Worm (Caenorhabditis elegans): ENCODE results near the gene toc-1.

ce11 chrIII:5290230-5290629 is 15.2 kb downstream of the toc-1 start:
- no peak for TF ChIP-seq W03F9.2 (tag; optimal IDR thresholded peaks at IDR 0.05)
- TF ChIP-seq him-1 (tag; optimal IDR thresholded peaks at IDR 0.05) = no peak

Measured in whole organism, L4/young adult.